Worm (Caenorhabditis elegans): ENCODE results near the gene ddn-2.
A peak's percentile ranks its signal among the peaks of the same experiment; 100 is the strongest.

The ddn-2 gene

ce11 chrII:12944587-12945126, 35.8 kb downstream of the ddn-2 start (continued):
- TF ChIP-seq daf-12 (tag; optimal IDR thresholded peaks at IDR 0.05) (no peak), aha-1 (tag) (peak; percentile 100), spr-1 (tag; optimal IDR thresholded peaks at IDR 0.05) (peak; percentile 94), gei-8 (GFP tag; optimal IDR thresholded peaks at IDR 0.05) (peak; percentile 90), dmd-8 (GFP tag; IDR thresholded peaks at IDR 0.05) (peak; percentile 71), dmd-6 (GFP tag; IDR thresholded peaks at IDR 0.05) (peak; percentile 90; the same call in 1 of the 2 replicates), arid-1 (GFP tag; conservative IDR thresholded peaks at IDR 0.05) (peak; percentile 86), ceh-82 (tag; optimal IDR thresholded peaks at IDR 0.05) (no peak), ztf-11 (tag; optimal IDR thresholded peaks at IDR 0.05) (no peak), fkh-10 (GFP tag; optimal IDR thresholded peaks at IDR 0.05) (no peak), unc-39 (tag; optimal IDR thresholded peaks at IDR 0.05) (peak; percentile 46), ceh-28 (tag; optimal IDR thresholded peaks at IDR 0.05) (peak; percentile 30), T20F7.1 (GFP tag; optimal IDR thresholded peaks at IDR 0.05) (no peak), aly-2 (tag; optimal IDR thresholded peaks at IDR 0.05) (peak; percentile 62), nhr-111 (GFP tag; optimal IDR thresholded peaks at IDR 0.05) (peak; percentile 95), ZK546.5 (tag; optimal IDR thresholded peaks at IDR 0.05) (no peak), saeg-2 (GFP tag; IDR thresholded peaks at IDR 0.05) (peak; percentile 84), nhr-28 (tag; optimal IDR thresholded peaks at IDR 0.05) (peak; percentile 72), dve-1 (tag; optimal IDR thresholded peaks at IDR 0.05; ENCODE audit: insufficient read depth) (peak; percentile 97), ZK337.2 (GFP tag; IDR thresholded peaks at IDR 0.05) (peak; percentile 42), hlh-30 (tag; optimal IDR thresholded peaks at IDR 0.05; ENCODE audit: insufficient read depth) (peak; percentile 93), nhr-11 (tag; optimal IDR thresholded peaks at IDR 0.05) (peak; percentile 60), ztf-7 (tag; optimal IDR thresholded peaks at IDR 0.05) (peak; percentile 38), cey-2 (tag; optimal IDR thresholded peaks at IDR 0.05; ENCODE audit: borderline replicate concordance, insufficient read depth) (no peak), nhr-237 (tag; optimal IDR thresholded peaks at IDR 0.05) (peak; percentile 31), snpc-1.2 (GFP tag; IDR thresholded peaks at IDR 0.05) (peak; percentile 84), spr-3 (GFP tag; optimal IDR thresholded peaks at IDR 0.05) (peak; percentile 95), daf-8 (GFP tag; IDR thresholded peaks at IDR 0.05) (peak; percentile 79; the same call in 1 of the 2 replicates), hmg-1.1 (GFP tag; IDR thresholded peaks at IDR 0.05) (peak; percentile 93), hif-1 (tag; optimal IDR thresholded peaks at IDR 0.05) (peak; percentile 70 to 81), rbr-2 (tag; optimal IDR thresholded peaks at IDR 0.05) (peak; percentile 88), lsy-2 (tag; optimal IDR thresholded peaks at IDR 0.05) (peak; percentile 76 to 86), zip-11 (GFP tag; IDR thresholded peaks at IDR 0.05) (no peak), F44E2.7 (GFP tag; IDR thresholded peaks at IDR 0.05) (peak; percentile 84), nhr-10 (tag; optimal IDR thresholded peaks at IDR 0.05) (peak; percentile 77), ceh-20 (GFP tag; IDR thresholded peaks at IDR 0.05) (peak; percentile 73), lin-29 (GFP tag; IDR thresholded peaks at IDR 0.05) (peak; percentile 68; the same call in 1 of the 2 replicates), ceh-62 (tag; optimal IDR thresholded peaks at IDR 0.05) (no peak), nhr-6 (tag; optimal IDR thresholded peaks at IDR 0.05) (peak; percentile 87), ceh-32 (tag; optimal IDR thresholded peaks at IDR 0.05; ENCODE audit: poor library complexity) (peak; percentile 23), mxl-3 (GFP tag; optimal IDR thresholded peaks at IDR 0.05) (peak; percentile 90), php-3 (GFP tag; IDR thresholded peaks at IDR 0.05) (peak; percentile 87), mdl-1 (tag; optimal IDR thresholded peaks at IDR 0.05) (peak; percentile 86 to 95), nhr-76 (tag; optimal IDR thresholded peaks at IDR 0.05) (no peak), nhr-77 (tag; optimal IDR thresholded peaks at IDR 0.05) (peak; percentile 85), nhr-42 (GFP tag; IDR thresholded peaks at IDR 0.05) (peak; percentile 94), ces-1 (GFP tag; optimal IDR thresholded peaks at IDR 0.05) (peak; percentile 4), R02D3.7 (tag; optimal IDR thresholded peaks at IDR 0.05) (no peak), zfp-2 (tag; optimal IDR thresholded peaks at IDR 0.05) (peak; percentile 83), attf-4 (tag; optimal IDR thresholded peaks at IDR 0.05) (no peak), dmd-9 (GFP tag; IDR thresholded peaks at IDR 0.05) (peak; percentile 89)

Data from whole organism, L4 larva.